Worm (Caenorhabditis elegans) whole organism, L3 larva: ENCODE measurements around the gene ZK1073.2.

ENCODE experiments used
- R02D3.7 ChIP-seq: fragments of 150-350 bp; optimal IDR thresholded peaks from 2 replicates; lab custom pipeline; 2014; ENCODE audit warnings: missing biosample characterization, missing genetic modification characterization
- ama-1 ChIP-seq: fragments of 150-350 bp; optimal IDR thresholded peaks from 2 replicates; lab custom pipeline; 2018
- ceh-82 ChIP-seq: fragments of 150-350 bp; optimal IDR thresholded peaks from 2 replicates; lab custom pipeline; 2014; ENCODE audit warnings: missing biosample characterization, missing genetic modification characterization
- elt-1 ChIP-seq: fragments of 150-350 bp; optimal IDR thresholded peaks from 2 replicates; lab custom pipeline; 2014; ENCODE audit warnings: missing biosample characterization, missing genetic modification characterization
- elt-3 ChIP-seq, 3 experiments: fragments of 150-350 bp in 1 of 3; sonication (generic microtip) in 2 of 3; optimal IDR thresholded peaks; 2 replicates in 2 of 3; 4 replicates in 1 of 3; lab custom pipeline; 2014 to 2017; ENCODE audit warnings: missing biosample characterization in 3 of 3, missing genetic modification characterization in 3 of 3
- fos-1 ChIP-seq: fragments of 150-350 bp; optimal IDR thresholded peaks from 2 replicates; lab custom pipeline; 2014; ENCODE audit warnings: missing biosample characterization, missing genetic modification characterization
- mdl-1 ChIP-seq: fragments of 150-350 bp; optimal IDR thresholded peaks from 2 replicates; lab custom pipeline; 2014; ENCODE audit warnings: missing biosample characterization, missing genetic modification characterization
- nhr-23 ChIP-seq: fragments of 150-350 bp; optimal IDR thresholded peaks from 2 replicates; lab custom pipeline; 2014; ENCODE audit warnings: missing biosample characterization, missing genetic modification reagents, missing genetic modification characterization
- nhr-76 ChIP-seq: fragments of 150-350 bp; sonication (generic microtip); optimal IDR thresholded peaks from 5 replicates; lab custom pipeline; 2014; ENCODE audit warnings: missing biosample characterization, missing genetic modification characterization
- pqm-1 ChIP-seq: fragments of 150-350 bp; optimal IDR thresholded peaks from 2 replicates; lab custom pipeline; 2017; ENCODE audit warnings: missing biosample characterization, missing genetic modification characterization, inconsistent platforms
- tbx-2 ChIP-seq: sonication (generic microtip); optimal IDR thresholded peaks from 2 replicates; lab custom pipeline; 2016; ENCODE audit warnings: mild to moderate bottlenecking, missing genetic modification characterization, missing compliant biosample characterization

DNA sequence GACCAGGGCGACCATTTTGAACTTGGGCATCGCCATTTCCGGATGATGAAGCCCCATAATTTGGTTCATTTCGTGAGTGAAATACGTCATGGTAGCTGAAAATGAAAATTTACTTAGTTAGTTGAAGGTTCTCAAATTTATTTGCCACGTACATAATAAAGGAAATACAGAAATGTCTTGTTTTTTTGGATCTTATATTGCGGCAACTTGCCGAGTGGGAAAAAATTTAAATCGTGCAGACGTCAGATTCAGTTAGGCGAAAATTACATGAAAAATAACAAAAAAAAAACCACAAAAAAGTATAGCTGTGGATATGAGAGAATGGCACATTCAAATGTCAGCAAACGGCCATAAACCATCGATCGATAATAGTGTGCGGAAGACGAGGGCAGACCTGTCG is 44.7 kb upstream of the ZK1073.2 start, which contains the start of gene T27A8.2:
- TF ChIP-seq ama-1 (lab: Kevin White, UChicago) = no peak
- TF ChIP-seq pqm-1 = no peak
- no peak for TF ChIP-seq elt-3 (tag; optimal IDR thresholded peaks at IDR 0.05; lab: Kevin White, UChicago)
- TF ChIP-seq nhr-76 (tag; lab: Kevin White, UChicago) = no peak
- TF ChIP-seq nhr-23 (tag; lab: Kevin White, UChicago) = no peak
- no peak for TF ChIP-seq ceh-82 (tag; lab: Kevin White, UChicago)
- TF ChIP-seq tbx-2 (tag; lab: Kevin White, UChicago) = no peak
- no peak for TF ChIP-seq R02D3.7 (tag; lab: Kevin White, UChicago)
- no peak for TF ChIP-seq fos-1 (tag; lab: Kevin White, UChicago)
- TF ChIP-seq mdl-1 = no peak
- no peak for TF ChIP-seq elt-1 (tag; lab: Kevin White, UChicago)
